Fruit fly (Drosophila melanogaster) whole organism: ENCODE results near the gene CG4009.

Source experiments
- Dll ChIP-seq: fragments of >200 bp; optimal IDR thresholded peaks from 2 replicates; lab custom pipeline; 2017
- psq ChIP-seq: fragments of >200 bp; optimal IDR thresholded peaks from 2 replicates; lab custom pipeline; 2017
- usp ChIP-seq: fragments of >200 bp; optimal IDR thresholded peaks from 2 replicates; lab custom pipeline; 2017; ENCODE audit warnings: missing biosample characterization, missing genetic modification characterization, mixed read lengths

- TF ChIP-seq usp (GFP tag; lab: Kevin White, UChicago) (no peak), psq (lab: Kevin White, UChicago) (no peak), Dll (lab: Kevin White, UChicago) (no peak)
Observed at dm6 chr3R:17077968-17078417, 42.1 kb upstream of the CG4009 start.
